Worm (Caenorhabditis elegans) whole organism, late embryonic: Measurements from ENCODE around the gene F25A2.1.

ENCODE experiments used
- C08G9.2 ChIP-seq: sonication (generic microtip); optimal IDR thresholded peaks from 2 replicates; lab custom pipeline; 2016; ENCODE audit warnings: mild to moderate bottlenecking, missing genetic modification characterization, moderate library complexity, missing compliant biosample characterization
- C38D4.7 ChIP-seq: fragments of 200-800 bp; sonication (Bioruptor generic); optimal IDR thresholded peaks from 2 replicates; lab custom pipeline; 2018; ENCODE audit warnings: mild to moderate bottlenecking, missing genetic modification characterization, moderate library complexity, missing compliant biosample characterization
- F13H6.1 ChIP-seq: sonication (generic microtip); optimal IDR thresholded peaks from 2 replicates; lab custom pipeline; 2016; ENCODE audit warnings: missing genetic modification characterization, missing compliant biosample characterization
- K09A11.1 ChIP-seq: sonication (generic microtip); optimal IDR thresholded peaks from 2 replicates; lab custom pipeline; 2017; ENCODE audit warnings: antibody characterized with exemption, mild to moderate bottlenecking, missing genetic modification characterization, missing compliant biosample characterization; ENCODE audit not compliant: insufficient read depth
- T23F11.4 ChIP-seq: fragments of 200-800 bp; sonication (Bioruptor generic); optimal IDR thresholded peaks from 2 replicates; lab custom pipeline; 2018; ENCODE audit warnings: mild to moderate bottlenecking, missing genetic modification characterization, missing compliant biosample characterization
- ceh-18 ChIP-seq: sonication (generic microtip); optimal IDR thresholded peaks from 2 replicates; lab custom pipeline; 2016; ENCODE audit warnings: missing genetic modification characterization, missing compliant biosample characterization
- ceh-2 ChIP-seq: sonication (generic microtip); optimal IDR thresholded peaks from 2 replicates; lab custom pipeline; 2016; ENCODE audit warnings: missing genotype, missing genetic modification characterization, missing compliant biosample characterization
- ceh-30 ChIP-seq: fragments of 150-350 bp; optimal IDR thresholded peaks from 2 replicates; lab custom pipeline; 2014; ENCODE audit warnings: missing biosample characterization, missing genetic modification characterization
- ceh-48 ChIP-seq: sonication (generic microtip); optimal IDR thresholded peaks from 2 replicates; lab custom pipeline; 2016; ENCODE audit warnings: missing genetic modification characterization, inconsistent platforms, missing compliant biosample characterization
- ceh-6 ChIP-seq: fragments of 200-800 bp; sonication (Bioruptor generic); optimal IDR thresholded peaks from 2 replicates; lab custom pipeline; 2018; ENCODE audit warnings: mild to moderate bottlenecking, missing genetic modification characterization, missing compliant biosample characterization
- che-1 ChIP-seq: sonication (generic microtip); optimal IDR thresholded peaks from 2 replicates; lab custom pipeline; 2016; ENCODE audit warnings: mild to moderate bottlenecking, missing genetic modification characterization, missing compliant biosample characterization
- dmd-4 ChIP-seq: sonication (generic microtip); optimal IDR thresholded peaks from 2 replicates; lab custom pipeline; 2016; ENCODE audit warnings: borderline replicate concordance, missing genetic modification characterization, missing compliant biosample characterization
- elt-4 ChIP-seq: sonication (generic microtip); optimal IDR thresholded peaks from 2 replicates; lab custom pipeline; 2016; ENCODE audit warnings: missing genetic modification characterization, missing compliant biosample characterization
- ets-4 ChIP-seq: sonication (generic microtip); optimal IDR thresholded peaks from 2 replicates; lab custom pipeline; 2016; ENCODE audit warnings: missing genetic modification characterization, missing compliant biosample characterization
- eyg-1 ChIP-seq: sonication (generic microtip); optimal IDR thresholded peaks from 2 replicates; lab custom pipeline; 2016; ENCODE audit warnings: missing genotype, missing genetic modification characterization, missing compliant biosample characterization
- fax-1 ChIP-seq: sonication (generic microtip); optimal IDR thresholded peaks from 2 replicates; lab custom pipeline; 2016; ENCODE audit warnings: missing genotype, missing genetic modification characterization, missing compliant biosample characterization
- fkh-10 ChIP-seq: fragments of 150-350 bp; optimal IDR thresholded peaks from 2 replicates; lab custom pipeline; 2014; ENCODE audit warnings: missing biosample characterization, missing genetic modification reagents, missing genetic modification characterization
- hlh-15 ChIP-seq: sonication (generic microtip); optimal IDR thresholded peaks from 2 replicates; lab custom pipeline; 2016; ENCODE audit warnings: missing genetic modification characterization, missing compliant biosample characterization
- hlh-6 ChIP-seq: sonication (generic microtip); optimal IDR thresholded peaks from 2 replicates; lab custom pipeline; 2016; ENCODE audit warnings: missing genotype, missing genetic modification characterization, missing compliant biosample characterization
- hlh-8 ChIP-seq: sonication (generic microtip); optimal IDR thresholded peaks from 2 replicates; lab custom pipeline; 2016; ENCODE audit warnings: missing genotype, missing genetic modification characterization, missing compliant biosample characterization
- lim-6 ChIP-seq: sonication (generic microtip); optimal IDR thresholded peaks from 2 replicates; lab custom pipeline; 2016; ENCODE audit warnings: missing genetic modification characterization, missing compliant biosample characterization
- lin-11 ChIP-seq: fragments of 200-800 bp; sonication (Bioruptor generic); optimal IDR thresholded peaks from 2 replicates; lab custom pipeline; 2018; ENCODE audit warnings: mild to moderate bottlenecking, missing genetic modification characterization, missing compliant biosample characterization
- mec-3 ChIP-seq: sonication (generic microtip); optimal IDR thresholded peaks from 2 replicates; lab custom pipeline; 2016; ENCODE audit warnings: borderline replicate concordance, missing genetic modification characterization, missing compliant biosample characterization
- nfya-1 ChIP-seq: sonication (generic microtip); optimal IDR thresholded peaks from 2 replicates; lab custom pipeline; 2017; ENCODE audit warnings: missing genetic modification characterization, mild to moderate bottlenecking, missing compliant biosample characterization, antibody characterized with exemption, moderate library complexity
- nhr-232 ChIP-seq: sonication (generic microtip); optimal IDR thresholded peaks from 2 replicates; lab custom pipeline; 2016; ENCODE audit warnings: missing genetic modification characterization, missing compliant biosample characterization
- pag-3 ChIP-seq: sonication (generic microtip); optimal IDR thresholded peaks from 2 replicates; lab custom pipeline; 2016; ENCODE audit warnings: missing compliant biosample characterization, missing genetic modification characterization, borderline replicate concordance
- pat-9 ChIP-seq: fragments of 200-800 bp; sonication (Bioruptor generic); optimal IDR thresholded peaks from 2 replicates; lab custom pipeline; 2018; ENCODE audit warnings: mild to moderate bottlenecking, missing genetic modification characterization, moderate library complexity, missing compliant biosample characterization
- pax-1 ChIP-seq: fragments of 150-350 bp; optimal IDR thresholded peaks from 2 replicates; lab custom pipeline; 2014; ENCODE audit warnings: missing biosample characterization, missing genetic modification characterization
- pha-2 ChIP-seq: sonication (generic microtip); optimal IDR thresholded peaks from 2 replicates; lab custom pipeline; 2017; ENCODE audit warnings: mild to moderate bottlenecking, missing genetic modification characterization, missing compliant biosample characterization
- pros-1 ChIP-seq: fragments of 150-350 bp; optimal IDR thresholded peaks from 2 replicates; lab custom pipeline; 2014; ENCODE audit warnings: missing biosample characterization, missing genetic modification reagents, missing genetic modification characterization
- ref-2 ChIP-seq: sonication (generic microtip); optimal IDR thresholded peaks from 2 replicates; lab custom pipeline; 2016; ENCODE audit warnings: missing genetic modification characterization, missing compliant biosample characterization
- rnt-1 ChIP-seq: sonication (generic microtip); optimal IDR thresholded peaks from 2 replicates; lab custom pipeline; 2016; ENCODE audit warnings: missing genetic modification characterization, missing compliant biosample characterization
- sox-2 ChIP-seq: fragments of 200-800 bp; sonication (Bioruptor generic); IDR thresholded peaks from 2 replicates; pipeline ENCODE4 v1.3.6; 2022; ENCODE audit warnings: missing genetic modification reagents, missing genetic modification characterization, missing compliant biosample characterization
- sox-4 ChIP-seq: sonication (generic microtip); optimal IDR thresholded peaks from 2 replicates; lab custom pipeline; 2017; ENCODE audit warnings: mild to moderate bottlenecking, missing genetic modification characterization, inconsistent platforms, missing compliant biosample characterization
- tbx-2 ChIP-seq: sonication (generic microtip); optimal IDR thresholded peaks from 2 replicates; lab custom pipeline; 2016; ENCODE audit warnings: missing genetic modification characterization, missing compliant biosample characterization
- ttx-3 ChIP-seq: sonication (generic microtip); optimal IDR thresholded peaks from 2 replicates; lab custom pipeline; 2016; ENCODE audit warnings: missing genetic modification reagents, missing genetic modification characterization, missing compliant biosample characterization
- unc-3 ChIP-seq, 2 experiments: fragments of 200-800 bp in 1 of 2; sonication (Bioruptor generic) in 1 of 2; sonication (generic microtip) in 1 of 2; conservative IDR thresholded peaks in 1 of 2; optimal IDR thresholded peaks in 1 of 2; 2 replicates each; pipeline versions ENCODE4 v1.3.6 to Lab custom; 2016 to 2022; ENCODE audit warnings: missing compliant biosample characterization in 2 of 2, missing genetic modification characterization in 2 of 2, missing genetic modification reagents in 1 of 2
- zip-5 ChIP-seq: sonication (generic microtip); optimal IDR thresholded peaks from 2 replicates; lab custom pipeline; 2016; ENCODE audit warnings: missing genetic modification characterization, missing compliant biosample characterization

F25A2.1 gene

DNA sequence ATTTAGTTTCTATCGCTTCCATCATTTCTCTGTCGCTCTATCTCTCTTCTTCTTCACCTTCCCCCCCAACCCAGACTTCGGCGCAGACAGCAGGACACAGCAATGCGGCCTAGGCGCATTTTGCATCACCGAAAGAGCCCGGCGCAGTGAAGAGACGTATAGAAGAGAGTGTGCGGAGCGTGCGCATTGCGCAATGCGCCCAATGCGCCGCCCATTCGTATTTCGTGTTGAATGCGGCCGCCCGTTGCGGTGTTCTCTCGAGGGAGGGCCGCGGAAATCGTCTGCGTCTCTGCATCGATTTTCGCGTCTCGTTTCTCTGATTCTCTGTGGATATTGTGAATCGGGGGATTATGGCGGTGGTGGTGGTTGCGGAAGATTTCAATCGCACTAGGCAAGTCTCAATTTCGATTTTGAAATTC, 28.0 kb upstream of the F25A2.1 start (continued):
- TF ChIP-seq C38D4.7 (GFP tag; lab: Kevin White, UChicago) (no peak), hlh-6 (peak; percentile 59), ceh-30 (peak; percentile 85), ceh-18 (tag; lab: Kevin White, UChicago) (peak; percentile 99), che-1 (tag; lab: Kevin White, UChicago) (peak; percentile 63), pha-2 (tag; lab: Kevin White, UChicago) (peak; percentile 64), nfya-1 (tag; lab: Kevin White, UChicago) (peak; percentile 97), hlh-8 (tag; lab: Kevin White, UChicago) (peak; percentile 54), lin-11 (peak; percentile 4), pag-3 (tag; lab: Kevin White, UChicago) (peak; percentile 76), T23F11.4 (peak; percentile 88), fkh-10 (no peak), rnt-1 (peak; percentile 99), hlh-15 (no peak), eyg-1 (tag; lab: Kevin White, UChicago) (peak; percentile 86), nhr-232 (tag; lab: Kevin White, UChicago) (peak; percentile 21), ceh-6 (GFP tag; lab: Kevin White, UChicago) (peak; percentile 64), ceh-48 (tag; lab: Kevin White, UChicago) (peak; percentile 92), C08G9.2 (tag; lab: Kevin White, UChicago) (peak; percentile 59), F13H6.1 (peak; percentile 93), ttx-3 (tag; lab: Kevin White, UChicago) (peak; percentile 50), tbx-2 (tag; lab: Kevin White, UChicago) (peak; percentile 99), dmd-4 (tag; lab: Kevin White, UChicago) (peak; percentile 61), fax-1 (tag; lab: Kevin White, UChicago) (peak; percentile 22), sox-2 (GFP tag; lab: Robert Waterston, UW) (peak; percentile 40), sox-4 (no peak), ref-2 (peak; percentile 98), unc-3 (GFP tag; conservative IDR thresholded peaks at IDR 0.05; lab: Robert Waterston, UW) (peak; percentile 75; the same call in 1 of the 2 replicates), unc-3 (tag; optimal IDR thresholded peaks at IDR 0.05; lab: Kevin White, UChicago) (peak; percentile 95)
- TF ChIP-seq, all 69 proteins: peak for 53

DNA sequence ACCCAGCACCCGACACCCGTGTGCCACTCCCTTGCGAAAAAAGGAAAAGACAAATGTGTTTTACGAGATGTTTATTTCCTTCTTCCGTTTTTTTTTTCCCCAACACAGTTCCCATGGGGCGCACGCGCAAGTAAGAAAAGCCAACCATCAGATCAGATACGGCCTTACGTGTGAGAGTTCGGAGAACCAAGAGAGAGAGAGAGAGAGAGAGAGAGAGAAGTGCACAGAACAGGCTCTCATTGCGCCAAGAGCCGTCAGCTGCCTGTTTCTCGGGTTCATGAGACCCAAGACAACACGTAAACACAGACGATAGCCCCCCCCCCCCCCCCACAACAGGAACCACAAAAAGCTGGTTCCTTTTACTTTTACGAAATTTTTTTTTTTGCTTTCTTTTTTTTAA, 27.5 kb upstream of the F25A2.1 start:
- TF ChIP-seq hlh-6 (no peak), pat-9 (no peak), elt-4 (tag; lab: Kevin White, UChicago) (no peak), dmd-4 (tag; lab: Kevin White, UChicago) (no peak), lim-6 (no peak), ceh-48 (tag; lab: Kevin White, UChicago) (no peak), zip-5 (no peak), sox-2 (GFP tag; lab: Robert Waterston, UW) (no peak), nfya-1 (tag; lab: Kevin White, UChicago) (no peak), pros-1 (tag; lab: Kevin White, UChicago) (no peak), ceh-30 (no peak), unc-3 (GFP tag; conservative IDR thresholded peaks at IDR 0.05; lab: Robert Waterston, UW) (no peak), unc-3 (tag; optimal IDR thresholded peaks at IDR 0.05; lab: Kevin White, UChicago) (no peak)
- TF ChIP-seq, all 69 proteins: peak for 0

DNA sequence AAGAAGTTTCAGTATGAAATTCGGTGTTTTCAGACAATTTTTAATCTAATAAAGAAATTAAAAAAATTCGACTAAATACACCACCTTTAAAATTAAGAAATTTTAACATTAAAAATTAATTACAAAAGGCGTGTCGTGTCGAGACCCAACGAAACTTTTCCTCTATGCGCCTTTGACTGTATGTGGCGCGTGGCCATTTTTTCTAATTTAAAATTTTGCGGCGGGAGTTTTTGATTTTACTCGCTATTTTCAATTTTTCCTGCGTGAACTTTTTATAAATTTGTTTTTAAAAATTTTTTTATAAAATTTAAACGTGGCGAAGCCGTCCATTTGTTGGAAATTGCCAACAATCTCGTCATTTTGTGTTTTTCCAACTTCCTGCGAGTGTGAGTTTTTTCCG, 26.6 kb upstream of the F25A2.1 start:
- TF ChIP-seq K09A11.1 (tag; lab: Kevin White, UChicago) (no peak), mec-3 (tag; lab: Kevin White, UChicago) (no peak), ets-4 (tag; lab: Kevin White, UChicago) (no peak), ceh-2 (tag; lab: Kevin White, UChicago) (no peak), rnt-1 (no peak), hlh-15 (no peak), pax-1 (tag; lab: Kevin White, UChicago) (no peak)
